Fruit fly (Drosophila melanogaster) whole organism, prepupa: ENCODE results near the gene CG13108.
A peak's percentile ranks its signal among the peaks of the same experiment; 100 is the strongest.

Experiments used
- Blimp-1 ChIP-seq: fragments of 200-800 bp; sonication (Bioruptor generic); optimal IDR thresholded peaks from 3 replicates; lab custom pipeline; 2017; ENCODE audit warnings: missing biosample characterization, missing genetic modification characterization, mild to moderate bottlenecking, moderate library complexity, missing genetic modification reagents
- CG10631 ChIP-seq: fragments of 200-800 bp; sonication (Bioruptor generic); optimal IDR thresholded peaks from 2 replicates; lab custom pipeline; 2016; ENCODE audit warnings: missing biosample characterization, missing genetic modification characterization
- CG10669 ChIP-seq: fragments of 200-800 bp; sonication (Bioruptor generic); optimal IDR thresholded peaks from 3 replicates; lab custom pipeline; 2018; ENCODE audit warnings: missing biosample characterization, mild to moderate bottlenecking, missing genetic modification characterization, moderate library complexity
- CG11294 ChIP-seq: fragments of 200-800 bp; sonication (Bioruptor generic); IDR thresholded peaks from 2 replicates; pipeline ENCODE4 v1.3.6; 2022; ENCODE audit warnings: missing biosample characterization, missing genetic modification characterization
- CG11762 ChIP-seq: fragments of 200-800 bp; sonication (Bioruptor generic); optimal IDR thresholded peaks from 3 replicates; lab custom pipeline; 2016; ENCODE audit warnings: missing biosample characterization, missing genetic modification characterization; ENCODE audit not compliant: insufficient read depth
- CG11902 ChIP-seq: fragments of 200-800 bp; sonication (Bioruptor generic); optimal IDR thresholded peaks from 3 replicates; lab custom pipeline; 2016; ENCODE audit warnings: missing biosample characterization, missing genetic modification characterization
- CG15336 ChIP-seq: fragments of 200-800 bp; sonication (Bioruptor generic); IDR thresholded peaks from 2 replicates; pipeline ENCODE4 v1.3.6; 2022; ENCODE audit warnings: missing biosample characterization, missing genetic modification characterization
- CG16779 ChIP-seq: fragments of 200-800 bp; sonication (Bioruptor generic); optimal IDR thresholded peaks from 3 replicates; lab custom pipeline; 2017; ENCODE audit warnings: missing biosample characterization, mild to moderate bottlenecking, missing genetic modification characterization
- CG31627 ChIP-seq: fragments of 200-800 bp; sonication (Bioruptor generic); optimal IDR thresholded peaks from 3 replicates; lab custom pipeline; 2016; ENCODE audit warnings: missing biosample characterization, missing genetic modification characterization
- CG34406 ChIP-seq: fragments of 200-800 bp; sonication (Bioruptor generic); optimal IDR thresholded peaks from 3 replicates; lab custom pipeline; 2016; ENCODE audit warnings: missing biosample characterization, missing genetic modification characterization
- CG4318 ChIP-seq: fragments of 200-800 bp; sonication (Bioruptor generic); optimal IDR thresholded peaks from 3 replicates; lab custom pipeline; 2017; ENCODE audit warnings: missing biosample characterization, mild to moderate bottlenecking, missing genetic modification characterization
- CG6163 ChIP-seq: fragments of 200-800 bp; sonication (Bioruptor generic); IDR thresholded peaks from 3 replicates; pipeline ENCODE4 v1.3.6; 2022; ENCODE audit warnings: missing biosample characterization, missing genetic modification characterization
- CG6276 ChIP-seq: fragments of 200-800 bp; sonication (Bioruptor generic); optimal IDR thresholded peaks from 2 replicates; lab custom pipeline; 2017; ENCODE audit warnings: missing biosample characterization, mild to moderate bottlenecking, missing genetic modification characterization
- CG6792 ChIP-seq: fragments of 200-800 bp; sonication (Bioruptor generic); optimal IDR thresholded peaks from 3 replicates; lab custom pipeline; 2016; ENCODE audit warnings: missing biosample characterization, missing genetic modification characterization
- CG6808 ChIP-seq: fragments of 200-800 bp; sonication (Bioruptor generic); optimal IDR thresholded peaks from 3 replicates; lab custom pipeline; 2017; ENCODE audit warnings: missing biosample characterization, missing genetic modification characterization, mild to moderate bottlenecking, moderate library complexity, missing genetic modification reagents
- CG6854 ChIP-seq: fragments of 200-800 bp; sonication (Bioruptor generic); optimal IDR thresholded peaks from 2 replicates; lab custom pipeline; 2017; ENCODE audit warnings: missing biosample characterization, mild to moderate bottlenecking, missing genetic modification characterization
- CG7368 ChIP-seq: fragments of 200-800 bp; sonication (Bioruptor generic); optimal IDR thresholded peaks from 3 replicates; lab custom pipeline; 2016; ENCODE audit warnings: missing biosample characterization, missing genetic modification characterization
- CG8119 ChIP-seq: fragments of 200-800 bp; sonication (Bioruptor generic); IDR thresholded peaks from 3 replicates; pipeline ENCODE4 v1.3.6; 2022; ENCODE audit warnings: missing biosample characterization, missing genetic modification characterization
- CG8319 ChIP-seq: fragments of 200-800 bp; sonication (Bioruptor generic); optimal IDR thresholded peaks from 3 replicates; lab custom pipeline; 2016; ENCODE audit warnings: missing biosample characterization, missing genetic modification characterization
- CG8632 ChIP-seq: fragments of 200-800 bp; sonication (Bioruptor generic); optimal IDR thresholded peaks from 3 replicates; lab custom pipeline; 2016; ENCODE audit warnings: missing biosample characterization, missing genetic modification characterization
- CG9139 ChIP-seq: fragments of 200-800 bp; sonication (Bioruptor generic); optimal IDR thresholded peaks from 3 replicates; lab custom pipeline; 2017; ENCODE audit warnings: missing biosample characterization, mild to moderate bottlenecking, missing genetic modification characterization
- Eip78C ChIP-seq: fragments of 200-800 bp; sonication (Bioruptor generic); peaks from one replicate; lab custom pipeline; 2016; ENCODE audit warnings: missing biosample characterization, missing genetic modification characterization
- Ets21C ChIP-seq: fragments of 200-800 bp; sonication (Bioruptor generic); optimal IDR thresholded peaks from 3 replicates; lab custom pipeline; 2016; ENCODE audit warnings: missing biosample characterization, missing genetic modification characterization
- Ets96B ChIP-seq: fragments of 200-800 bp; optimal IDR thresholded peaks from 2 replicates; lab custom pipeline; 2019; ENCODE audit warnings: missing biosample characterization, mild to moderate bottlenecking, missing genetic modification characterization, moderate library complexity
- Gug ChIP-seq: fragments of 200-800 bp; sonication (Bioruptor generic); IDR thresholded peaks from 2 replicates; pipeline ENCODE4 v1.3.6; 2022; ENCODE audit warnings: missing biosample characterization, missing genetic modification characterization
- Hr38 ChIP-seq: sonication (Bioruptor generic); optimal IDR thresholded peaks from 2 replicates; lab custom pipeline; 2016; ENCODE audit warnings: missing biosample characterization, missing genetic modification characterization
- Hr39 ChIP-seq: fragments of 200-800 bp; sonication (Bioruptor generic); optimal IDR thresholded peaks from 2 replicates; lab custom pipeline; 2016; ENCODE audit warnings: missing biosample characterization, missing genetic modification characterization
- Lpt ChIP-seq: fragments of 200-800 bp; sonication (Bioruptor generic); optimal IDR thresholded peaks from 3 replicates; lab custom pipeline; 2016; ENCODE audit warnings: missing biosample characterization, missing genetic modification characterization
- Met ChIP-seq: fragments of 200-800 bp; sonication (Bioruptor generic); optimal IDR thresholded peaks from 3 replicates; lab custom pipeline; 2016; ENCODE audit warnings: missing biosample characterization, missing genetic modification characterization
- OdsH ChIP-seq: fragments of 200-800 bp; sonication (Bioruptor generic); optimal IDR thresholded peaks from 3 replicates; lab custom pipeline; 2016; ENCODE audit warnings: missing biosample characterization, missing genetic modification characterization
- Sox102F ChIP-seq: fragments of 200-800 bp; sonication (Bioruptor generic); optimal IDR thresholded peaks from 2 replicates; lab custom pipeline; 2016; ENCODE audit warnings: missing biosample characterization, mild to moderate bottlenecking, missing genetic modification characterization
- Sox15 ChIP-seq: fragments of 200-800 bp; sonication (Bioruptor generic); optimal IDR thresholded peaks from 3 replicates; lab custom pipeline; 2016; ENCODE audit warnings: missing biosample characterization, missing genetic modification characterization
- achi ChIP-seq: fragments of 200-800 bp; sonication (Bioruptor generic); optimal IDR thresholded peaks from 3 replicates; lab custom pipeline; 2016; ENCODE audit warnings: missing biosample characterization, missing genetic modification characterization
- acj6 ChIP-seq: fragments of 200-800 bp; sonication (Bioruptor generic); optimal IDR thresholded peaks from 3 replicates; lab custom pipeline; 2016; ENCODE audit warnings: missing biosample characterization, missing genetic modification characterization
- dac ChIP-seq: fragments of 200-800 bp; sonication (Bioruptor generic); optimal IDR thresholded peaks from 2 replicates; lab custom pipeline; 2017; ENCODE audit warnings: missing biosample characterization, mild to moderate bottlenecking, missing genetic modification characterization
- eg ChIP-seq: fragments of 200-800 bp; sonication (Bioruptor generic); IDR thresholded peaks from 3 replicates; pipeline ENCODE4 v1.3.6; 2022; ENCODE audit warnings: missing biosample characterization, missing genetic modification characterization
- esn ChIP-seq: fragments of 200-800 bp; sonication (Bioruptor generic); optimal IDR thresholded peaks from 2 replicates; lab custom pipeline; 2016; ENCODE audit warnings: missing biosample characterization, mild to moderate bottlenecking, missing genetic modification characterization, moderate library complexity
- fkh ChIP-seq: fragments of 200-800 bp; sonication (Bioruptor generic); optimal IDR thresholded peaks from 3 replicates; lab custom pipeline; 2017; ENCODE audit warnings: missing biosample characterization, mild to moderate bottlenecking, missing genetic modification characterization, moderate library complexity
- lz ChIP-seq: fragments of 200-800 bp; sonication (Bioruptor generic); optimal IDR thresholded peaks from 3 replicates; lab custom pipeline; 2016; ENCODE audit warnings: missing biosample characterization, missing genetic modification characterization
- net ChIP-seq: fragments of 200-800 bp; sonication (Bioruptor generic); optimal IDR thresholded peaks from 3 replicates; lab custom pipeline; 2016; ENCODE audit warnings: missing biosample characterization, missing genetic modification characterization
- pdm3 ChIP-seq: fragments of 200-800 bp; sonication (Bioruptor generic); optimal IDR thresholded peaks from 3 replicates; lab custom pipeline; 2016; ENCODE audit warnings: missing biosample characterization, missing genetic modification characterization
- spab ChIP-seq: fragments of 200-800 bp; sonication (Bioruptor generic); optimal IDR thresholded peaks from 2 replicates; lab custom pipeline; 2017; ENCODE audit warnings: missing biosample characterization, mild to moderate bottlenecking, missing genetic modification characterization, missing genetic modification reagents
- ss ChIP-seq, 2 experiments: fragments of 200-800 bp; sonication (Bioruptor generic); optimal IDR thresholded peaks; 2 replicates in 1 of 2; 3 replicates in 1 of 2; lab custom pipeline; 2017 to 2018; ENCODE audit warnings: mild to moderate bottlenecking in 2 of 2, missing biosample characterization in 2 of 2, missing genetic modification characterization in 2 of 2, moderate library complexity in 1 of 2
- svp ChIP-seq: fragments of 200-800 bp; sonication (Bioruptor generic); peaks from one replicate; lab custom pipeline; 2016; ENCODE audit warnings: missing biosample characterization, missing genetic modification characterization
- vri ChIP-seq: fragments of 200-800 bp; sonication (Bioruptor generic); optimal IDR thresholded peaks from 3 replicates; lab custom pipeline; 2016; ENCODE audit warnings: missing biosample characterization, mild to moderate bottlenecking, missing genetic modification characterization

Gene CG13108

dm6 chr2L:9188855-9189254 lies 24.8 kb downstream of the CG13108 start:
- TF ChIP-seq CG6163 (GFP tag; lab: Robert Waterston, UW): peak; percentile 45; the same call in 1 of the 3 replicates
- TF ChIP-seq CG16779 (tag; lab: Kevin White, UChicago): no peak
- no peak for TF ChIP-seq CG6276
- TF ChIP-seq Hr39 (GFP tag; lab: Kevin White, UChicago): no peak
- TF ChIP-seq ss (GFP tag; optimal IDR thresholded peaks at IDR 0.05; lab: Kevin White, UChicago): no peak
- TF ChIP-seq vri (GFP tag; lab: Kevin White, UChicago): peak; percentile 64
- TF ChIP-seq, all 60 proteins: peak for 2

- TF ChIP-seq esn (GFP tag; lab: Kevin White, UChicago) (peak; percentile 7), CG10669 (GFP tag; lab: Kevin White, UChicago) (peak; percentile 24), CG10631 (GFP tag; lab: Kevin White, UChicago) (no peak), Sox102F (GFP tag; lab: Kevin White, UChicago) (peak; percentile 11), Hr39 (GFP tag; lab: Kevin White, UChicago) (no peak), ss (GFP tag; optimal IDR thresholded peaks at IDR 0.05; lab: Kevin White, UChicago) (peak in 1 of 2 experiments; percentile 30), fkh (GFP tag; lab: Kevin White, UChicago) (peak; percentile 76), CG6808 (GFP tag; lab: Kevin White, UChicago) (peak; percentile 11), Gug (GFP tag; lab: Robert Waterston, UW) (no peak), Met (peak; percentile 1), Eip78C (GFP tag; lab: Kevin White, UChicago) (peak; percentile 76), Lpt (GFP tag; lab: Kevin White, UChicago) (no peak), CG9139 (peak; percentile 31), CG11762 (GFP tag; lab: Kevin White, UChicago) (no peak), svp (GFP tag; lab: Kevin White, UChicago) (no peak), CG11902 (GFP tag; lab: Kevin White, UChicago) (no peak), dac (no peak), CG34406 (no peak)
- TF ChIP-seq, all 60 proteins: peak for 9
Observed at dm6 chr2L:9189272-9189671, 25.2 kb downstream of the CG13108 start.

dm6 chr2L:9190270-9190669 lies 26.2 kb downstream of the CG13108 start:
- TF ChIP-seq CG7368 (GFP tag; lab: Kevin White, UChicago) (no peak), CG11294 (GFP tag; lab: Robert Waterston, UW) (no peak), spab (GFP tag; lab: Kevin White, UChicago) (peak; percentile 47), CG4318 (GFP tag; lab: Kevin White, UChicago) (no peak), Ets21C (GFP tag; lab: Kevin White, UChicago) (no peak), net (GFP tag; lab: Kevin White, UChicago) (no peak), CG6808 (GFP tag; lab: Kevin White, UChicago) (peak; percentile 66), CG6854 (no peak), OdsH (GFP tag; lab: Kevin White, UChicago) (no peak), Blimp-1 (no peak), Met (no peak), Sox15 (GFP tag; lab: Kevin White, UChicago) (no peak), CG6792 (GFP tag; lab: Kevin White, UChicago) (peak; percentile 25), CG8319 (GFP tag; lab: Kevin White, UChicago) (no peak), CG16779 (tag; lab: Kevin White, UChicago) (no peak), CG11902 (GFP tag; lab: Kevin White, UChicago) (no peak), acj6 (no peak), CG6276 (peak; percentile 40), pdm3 (GFP tag; lab: Kevin White, UChicago) (peak; percentile 3), CG8119 (GFP tag; lab: Robert Waterston, UW) (peak; percentile 37; the same call in 2 of the 3 replicates), CG34406 (peak; percentile 46), Ets96B (tag; lab: Kevin White, UChicago) (peak; percentile 17), CG10631 (GFP tag; lab: Kevin White, UChicago) (peak; percentile 48), CG11762 (GFP tag; lab: Kevin White, UChicago) (no peak), CG10669 (GFP tag; lab: Kevin White, UChicago) (peak; percentile 37), CG31627 (GFP tag; lab: Kevin White, UChicago) (no peak), lz (GFP tag; lab: Kevin White, UChicago) (no peak), CG8632 (GFP tag; lab: Kevin White, UChicago) (peak; percentile 26), Hr38 (no peak), Hr39 (GFP tag; lab: Kevin White, UChicago) (no peak), Lpt (GFP tag; lab: Kevin White, UChicago) (peak; percentile 23), eg (peak; percentile 39; the same call in 1 of the 3 replicates), CG9139 (peak; percentile 38), esn (GFP tag; lab: Kevin White, UChicago) (peak; percentile 1), achi (GFP tag; lab: Kevin White, UChicago) (peak; percentile 26), CG15336 (GFP tag; lab: Robert Waterston, UW) (peak; percentile 44; the same call in 1 of the 2 replicates), vri (GFP tag; lab: Kevin White, UChicago) (peak; percentile 49)
